Worm (Caenorhabditis elegans) whole organism, L4/young adult: Measurements from ENCODE around the gene Y45F10B.12.

Experiments used
- dao-5 ChIP-seq: sonication (generic microtip); optimal IDR thresholded peaks from 2 replicates; lab custom pipeline; 2016; ENCODE audit warnings: missing genotype, missing genetic modification characterization, moderate library complexity, missing compliant biosample characterization
- him-1 ChIP-seq: sonication (generic microtip); optimal IDR thresholded peaks from 2 replicates; lab custom pipeline; 2016; ENCODE audit warnings: missing genotype, missing genetic modification reagents, missing genetic modification characterization, missing compliant biosample characterization

DNA sequence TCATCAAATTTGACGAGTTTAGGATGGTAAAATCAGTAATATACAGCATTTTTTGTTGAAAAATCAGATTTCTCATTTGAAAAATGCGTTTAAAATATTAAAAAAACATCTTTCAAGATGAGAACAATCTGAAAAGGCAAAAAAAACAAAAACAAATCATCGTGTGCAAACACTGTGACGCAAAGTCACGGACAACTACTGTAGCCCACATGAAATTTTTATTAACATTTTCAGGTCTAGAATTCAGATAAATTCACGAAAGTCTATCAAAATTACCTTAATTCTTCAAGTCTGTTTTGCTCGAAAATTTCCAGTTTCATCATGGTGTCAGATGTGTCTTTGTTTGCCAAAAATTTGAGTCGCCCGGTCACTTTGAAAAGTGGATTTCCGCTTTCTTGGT is 48.4 kb upstream of the Y45F10B.12 start:
- TF ChIP-seq dao-5 (tag; lab: Kevin White, UChicago) (no peak), him-1 (no peak)
